Worm (Caenorhabditis elegans) whole organism, L4/young adult: Measurements from ENCODE around the gene Y37A1B.4.

Source experiments
- dao-5 ChIP-seq: sonication (generic microtip); optimal IDR thresholded peaks from 2 replicates; lab custom pipeline; 2016; ENCODE audit warnings: missing genotype, missing genetic modification characterization, moderate library complexity, missing compliant biosample characterization
- him-1 ChIP-seq: sonication (generic microtip); optimal IDR thresholded peaks from 2 replicates; lab custom pipeline; 2016; ENCODE audit warnings: missing genotype, missing genetic modification reagents, missing genetic modification characterization, missing compliant biosample characterization

DNA sequence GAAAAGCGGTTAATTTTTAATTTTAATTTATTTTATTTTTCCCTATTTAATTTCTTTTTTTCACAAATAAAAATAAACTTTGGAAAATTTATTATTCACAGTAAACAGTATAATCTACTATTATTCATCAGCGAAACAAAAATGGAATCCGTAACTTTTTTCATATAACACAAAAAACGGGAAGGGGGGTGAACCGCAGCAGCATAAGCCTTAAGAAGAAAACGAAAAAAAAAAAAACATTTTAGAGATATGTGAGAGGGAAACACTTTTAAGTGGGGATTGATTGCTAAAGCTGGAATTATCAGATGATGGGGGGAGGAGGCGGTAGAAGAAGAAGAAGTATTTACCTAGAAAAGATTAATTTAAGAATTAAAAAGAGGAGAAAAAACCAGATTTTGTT, 47.1 kb upstream of the Y37A1B.4 start:
- no peak for TF ChIP-seq him-1 (tag; lab: Kevin White, UChicago)
- no peak for TF ChIP-seq dao-5 (tag; lab: Kevin White, UChicago)
